Fruit fly (Drosophila melanogaster): ENCODE results near the gene CG12012.
A peak's percentile ranks its signal among the peaks of the same experiment; 100 is the strongest.

Gene CG12012

DNA sequence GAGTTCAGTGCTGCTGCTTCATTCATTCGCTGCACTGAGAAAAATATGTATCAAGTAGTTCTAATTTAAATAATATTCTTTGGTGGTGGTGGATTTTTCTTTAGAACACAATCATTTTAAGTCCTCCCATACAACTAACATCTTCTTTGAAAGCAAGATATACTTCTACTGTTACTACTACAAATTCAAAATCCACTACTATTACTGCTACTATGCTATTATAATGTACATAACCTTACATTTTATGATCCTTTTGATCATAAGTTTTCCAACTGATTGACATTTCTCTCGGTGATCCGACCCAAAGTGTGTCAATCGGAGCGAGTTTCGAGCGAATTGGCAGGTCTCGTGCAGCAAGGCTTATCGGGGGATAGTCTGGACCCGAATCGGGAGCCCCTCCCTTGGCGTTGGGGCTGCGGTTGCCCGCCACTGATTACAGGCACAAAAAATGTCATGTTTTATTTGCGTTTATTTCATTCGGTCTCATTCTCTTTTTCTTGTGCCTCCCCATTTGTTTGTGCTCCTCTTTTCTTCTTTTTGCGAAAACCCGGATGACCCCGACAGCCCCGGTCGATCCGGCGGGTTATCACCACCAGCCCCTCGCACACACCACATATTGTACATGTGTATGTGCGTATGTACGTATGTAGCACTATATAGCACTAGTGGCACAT lies 22.8 kb downstream of the CG12012 start:
- TF ChIP-seq Sp1 (GFP tag; optimal IDR thresholded peaks at IDR 0.05) (peak; percentile 81), CrebA (GFP tag; optimal IDR thresholded peaks at IDR 0.05; ENCODE audit: borderline replicate concordance) (no peak), rgr (GFP tag; optimal IDR thresholded peaks at IDR 0.05) (peak; percentile 72), br (GFP tag; optimal IDR thresholded peaks at IDR 0.05) (peak; percentile 78), tai (GFP tag; optimal IDR thresholded peaks at IDR 0.05) (peak; percentile 24), HLH106 (tag; optimal IDR thresholded peaks at IDR 0.05) (peak; percentile 83), woc (GFP tag; optimal IDR thresholded peaks at IDR 0.05) (peak; percentile 56), fru (GFP tag; optimal IDR thresholded peaks at IDR 0.05) (peak; percentile 79), dmrt93B (GFP tag; optimal IDR thresholded peaks at IDR 0.05) (peak; percentile 75), Hnf4 (GFP tag; optimal IDR thresholded peaks at IDR 0.05) (peak; percentile 58), Rel (GFP tag; optimal IDR thresholded peaks at IDR 0.05) (no peak), Rel (tag; optimal IDR thresholded peaks at IDR 0.05) (peak; percentile 77), pan (optimal IDR thresholded peaks at IDR 0.05) (no peak), CG9705 (GFP tag; optimal IDR thresholded peaks at IDR 0.05) (peak; percentile 41), brk (GFP tag; optimal IDR thresholded peaks at IDR 0.05) (peak; percentile 44), OdsH (GFP tag; optimal IDR thresholded peaks at IDR 0.05) (peak; percentile 76), sage (GFP tag; optimal IDR thresholded peaks at IDR 0.05) (no peak), CG32264 (GFP tag; optimal IDR thresholded peaks at IDR 0.05) (no peak), GATAd (GFP tag; optimal IDR thresholded peaks at IDR 0.05) (no peak), ey (GFP tag; optimal IDR thresholded peaks at IDR 0.05) (peak; percentile 81), h (GFP tag; optimal IDR thresholded peaks at IDR 0.05) (peak; percentile 79), foxo (GFP tag; optimal IDR thresholded peaks at IDR 0.05) (peak in 1 of 2 experiments; percentile 85), psq (GFP tag; optimal IDR thresholded peaks at IDR 0.05) (peak; percentile 78)

DNA sequence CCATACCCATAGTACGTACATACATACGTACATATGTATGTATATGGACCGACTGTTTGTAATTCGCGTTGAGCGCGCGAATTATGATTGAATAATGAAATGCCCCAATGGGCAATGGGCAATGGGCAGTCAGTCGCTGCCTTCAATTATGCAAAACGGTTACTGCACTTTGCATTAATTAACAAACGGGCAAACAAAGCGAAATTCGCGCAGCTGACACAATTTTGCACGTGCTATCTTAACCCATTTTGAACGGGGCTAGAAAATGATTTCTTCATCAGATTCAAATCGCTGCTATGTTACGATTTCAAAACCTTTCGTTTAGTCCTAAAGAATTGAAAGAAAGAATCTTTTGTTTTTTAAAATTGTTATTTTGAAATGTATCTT lies 23.4 kb downstream of the CG12012 start:
- TF ChIP-seq rgr (GFP tag; optimal IDR thresholded peaks at IDR 0.05), result no peak
- TF ChIP-seq Hr83 (GFP tag; optimal IDR thresholded peaks at IDR 0.05; ENCODE audit: poor library complexity, severe bottlenecking), result no peak
- no peak for TF ChIP-seq Myc (optimal IDR thresholded peaks at IDR 0.05)
- TF ChIP-seq Hnf4 (GFP tag; optimal IDR thresholded peaks at IDR 0.05), result no peak
- TF ChIP-seq dmrt93B (GFP tag; optimal IDR thresholded peaks at IDR 0.05), result no peak
- no peak for TF ChIP-seq Vsx2 (GFP tag; optimal IDR thresholded peaks at IDR 0.05; ENCODE audit: partially characterized antibody)
- TF ChIP-seq dsf (GFP tag; optimal IDR thresholded peaks at IDR 0.05; ENCODE audit: borderline replicate concordance), result no peak
- TF ChIP-seq usp (GFP tag; optimal IDR thresholded peaks at IDR 0.05), result no peak
- no peak for TF ChIP-seq Mio (GFP tag; optimal IDR thresholded peaks at IDR 0.05)
- TF ChIP-seq brk (GFP tag; optimal IDR thresholded peaks at IDR 0.05), result no peak
- no peak for TF ChIP-seq fru (GFP tag; optimal IDR thresholded peaks at IDR 0.05)
- no peak for TF ChIP-seq tai (GFP tag; optimal IDR thresholded peaks at IDR 0.05)
- no peak for TF ChIP-seq sage (GFP tag; optimal IDR thresholded peaks at IDR 0.05)

DNA sequence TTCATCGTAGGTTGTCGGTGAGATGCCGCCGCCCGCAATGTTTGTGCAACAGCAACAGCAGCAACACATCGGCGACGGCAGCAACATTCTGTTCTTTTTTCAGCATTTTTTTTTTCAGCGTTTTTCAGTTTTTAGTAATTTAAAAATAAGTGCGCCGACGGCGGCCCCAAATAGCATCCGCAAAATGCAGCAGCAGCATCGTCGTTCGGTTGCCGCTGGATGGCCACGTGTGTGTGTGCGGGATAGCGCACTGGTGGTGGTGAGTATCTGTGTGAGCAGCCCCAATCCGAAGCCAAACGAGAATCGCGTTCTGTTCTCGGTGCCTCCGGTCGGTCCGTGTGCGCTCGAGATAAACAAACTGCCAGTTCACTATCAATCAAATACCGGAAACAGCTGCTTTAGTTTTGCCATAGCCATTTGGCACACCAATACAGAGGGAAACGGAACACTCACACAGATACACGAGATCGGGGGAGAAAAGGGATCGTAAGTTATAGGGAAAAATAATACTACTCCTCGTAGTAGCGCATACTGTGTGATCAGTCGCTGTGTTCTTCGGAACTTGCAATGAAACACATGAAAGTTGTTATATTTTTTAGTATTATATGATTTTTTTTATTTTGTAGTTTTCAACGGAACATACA lies 24.1 kb downstream of the CG12012 start:
- TF ChIP-seq Sp1 (GFP tag; optimal IDR thresholded peaks at IDR 0.05) (no peak), sv (GFP tag; optimal IDR thresholded peaks at IDR 0.05) (no peak), br (GFP tag; optimal IDR thresholded peaks at IDR 0.05) (no peak), GATAd (GFP tag; optimal IDR thresholded peaks at IDR 0.05) (no peak), dl (GFP tag; optimal IDR thresholded peaks at IDR 0.05; ENCODE audit: insufficient read depth in 1 of 2, partially characterized antibody in 2 of 2) (no peak), Dfd (GFP tag; optimal IDR thresholded peaks at IDR 0.05) (no peak), ey (GFP tag; optimal IDR thresholded peaks at IDR 0.05) (no peak), sage (GFP tag; optimal IDR thresholded peaks at IDR 0.05) (no peak), CrebA (GFP tag; optimal IDR thresholded peaks at IDR 0.05; ENCODE audit: borderline replicate concordance) (no peak), foxo (GFP tag; optimal IDR thresholded peaks at IDR 0.05) (no peak), woc (GFP tag; optimal IDR thresholded peaks at IDR 0.05) (no peak), HLH106 (tag; optimal IDR thresholded peaks at IDR 0.05) (no peak), Hr78 (GFP tag; optimal IDR thresholded peaks at IDR 0.05) (no peak), Myc (optimal IDR thresholded peaks at IDR 0.05) (no peak), jim (GFP tag; optimal IDR thresholded peaks at IDR 0.05) (no peak), rgr (GFP tag; optimal IDR thresholded peaks at IDR 0.05) (no peak), fru (GFP tag; optimal IDR thresholded peaks at IDR 0.05) (no peak), Abd-B (GFP tag; optimal IDR thresholded peaks at IDR 0.05) (no peak)
